Worm (Caenorhabditis elegans): Measurements from ENCODE around the gene ubc-23.

The ubc-23 gene

ce11 chrX:8819815-8820415 is 24.2 kb upstream of the ubc-23 start (continued):
- TF ChIP-seq xnd-1 (tag; optimal IDR thresholded peaks at IDR 0.05) (no peak), ztf-3 (GFP tag; optimal IDR thresholded peaks at IDR 0.05) (no peak), B0261.1 (tag; optimal IDR thresholded peaks at IDR 0.05) (peak; percentile 75), snpc-1.3 (tag; optimal IDR thresholded peaks at IDR 0.05; ENCODE audit: insufficient read depth) (no peak), ztf-22 (GFP tag; optimal IDR thresholded peaks at IDR 0.05) (no peak), nhr-120 (GFP tag; IDR thresholded peaks at IDR 0.05) (no peak), F22D6.2 (tag; optimal IDR thresholded peaks at IDR 0.05) (no peak), tbx-9 (tag; optimal IDR thresholded peaks at IDR 0.05; ENCODE audit: borderline replicate concordance) (no peak), K11D2.4 (GFP tag; IDR thresholded peaks at IDR 0.05) (no peak)

DNA sequence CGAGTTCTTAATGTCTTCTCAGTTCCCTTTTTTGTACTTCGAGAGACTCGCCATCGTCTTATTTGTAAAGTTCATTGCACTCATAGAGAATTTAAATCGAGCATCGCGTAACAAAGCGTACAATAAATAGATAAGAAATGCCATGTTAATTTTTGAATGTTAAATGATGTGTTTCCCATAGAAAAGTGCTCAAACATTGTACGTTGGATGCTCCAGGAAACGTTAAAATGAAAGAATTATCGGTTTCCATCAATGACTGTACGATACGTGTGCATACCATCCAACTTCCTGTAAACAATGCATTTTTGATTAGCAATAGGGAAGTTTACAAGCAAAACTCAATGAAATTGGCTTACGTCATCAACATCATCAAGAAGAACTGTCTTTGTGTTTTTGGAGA is 23.4 kb upstream of the ubc-23 start:
- TF ChIP-seq snpc-4 (GFP tag; optimal IDR thresholded peaks at IDR 0.05) = no peak
- no peak for TF ChIP-seq snpc-4 (tag; optimal IDR thresholded peaks at IDR 0.05)
- TF ChIP-seq K11D2.4 (GFP tag; IDR thresholded peaks at IDR 0.05) = no peak
- peak; percentile 35 for TF ChIP-seq nhr-80 (tag; optimal IDR thresholded peaks at IDR 0.05)

DNA sequence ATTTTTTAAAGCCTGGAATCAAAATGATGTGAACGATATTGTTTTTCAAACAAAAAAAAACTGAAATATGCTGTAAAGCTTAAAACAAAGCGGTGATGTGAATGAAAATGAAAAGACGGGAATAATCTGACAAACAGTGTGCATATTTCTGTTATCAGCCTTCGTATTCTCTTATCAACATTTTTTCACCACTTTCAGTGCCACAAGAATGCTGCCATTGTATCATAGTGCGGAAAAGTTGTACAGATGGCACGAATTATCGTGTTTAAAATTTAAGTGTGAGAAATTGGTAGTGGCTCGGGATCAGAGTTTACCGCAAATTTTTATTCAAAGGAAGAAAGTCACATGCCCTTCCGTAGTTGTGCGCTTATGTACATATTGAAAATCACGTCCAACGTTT is 19.7 kb upstream of the ubc-23 start, which contains the start of gene ifd-1:
ifd-1 (minus strand) TSS at position 12 of the 400 bp plus-strand sequence.
- TF ChIP-seq nhr-120 (GFP tag; IDR thresholded peaks at IDR 0.05) (no peak), nhr-80 (tag; optimal IDR thresholded peaks at IDR 0.05) (peak; percentile 79), ets-4 (GFP tag; optimal IDR thresholded peaks at IDR 0.05) (peak; percentile 55)

- TF ChIP-seq tbp1 (GFP tag; optimal IDR thresholded peaks at IDR 0.05) (peak; percentile 83), rpc-1 (optimal IDR thresholded peaks at IDR 0.05) (peak; percentile 38), rpc-1 (tag; optimal IDR thresholded peaks at IDR 0.05) (peak; percentile 69), B0261.1 (tag; optimal IDR thresholded peaks at IDR 0.05) (peak; percentile 55)
These were observed 18.1 kb upstream of the ubc-23 start for ce11 chrX:8826013-8826412.

- TF ChIP-seq nhr-80 (tag; optimal IDR thresholded peaks at IDR 0.05) (peak; percentile 0), B0261.1 (tag; optimal IDR thresholded peaks at IDR 0.05) (no peak)
These were observed 15.7 kb upstream of the ubc-23 start, which contains the start of gene rcs-1 for ce11 chrX:8828365-8828764. Gene rcs-1 (minus strand): TSS chrX:8828540.

ce11 chrX:8831162-8831561 is 12.9 kb upstream of the ubc-23 start, which contains the start of gene C28G1.6:
Gene C28G1.6 (minus strand): TSS chrX:8831262.
- TF ChIP-seq nhr-80 (tag; optimal IDR thresholded peaks at IDR 0.05) (peak; percentile 33), F22D6.2 (tag; optimal IDR thresholded peaks at IDR 0.05) (no peak), nfya-2 (GFP tag; IDR thresholded peaks at IDR 0.05) (no peak)

ce11 chrX:8835405-8835804 is 8.7 kb upstream of the ubc-23 start, which contains the start of gene sec-15:
Gene sec-15 (minus strand): TSS chrX:8835715.
- TF ChIP-seq K12H6.12 (tag; optimal IDR thresholded peaks at IDR 0.05) (no peak), snpc-1.1 (tag; optimal IDR thresholded peaks at IDR 0.05; ENCODE audit: insufficient read depth) (no peak), ccch-3 (GFP tag; optimal IDR thresholded peaks at IDR 0.05) (no peak), attf-3 (GFP tag; conservative IDR thresholded peaks at IDR 0.05) (no peak), T26A5.8 (tag; optimal IDR thresholded peaks at IDR 0.05) (no peak), B0336.3 (GFP tag; IDR thresholded peaks at IDR 0.05) (no peak), madf-8 (GFP tag; conservative IDR thresholded peaks at IDR 0.05) (no peak), F23B12.7 (tag; optimal IDR thresholded peaks at IDR 0.05; ENCODE audit: insufficient read depth) (no peak), xnd-1 (tag; optimal IDR thresholded peaks at IDR 0.05) (no peak), nhr-80 (tag; optimal IDR thresholded peaks at IDR 0.05) (no peak), F49E8.2 (tag; optimal IDR thresholded peaks at IDR 0.05; ENCODE audit: insufficient read depth) (no peak), ceh-40 (GFP tag; IDR thresholded peaks at IDR 0.05) (no peak), sptf-2 (GFP tag; optimal IDR thresholded peaks at IDR 0.05) (no peak), lir-1 (GFP tag; conservative IDR thresholded peaks at IDR 0.05) (no peak), sdz-38 (tag; optimal IDR thresholded peaks at IDR 0.05) (no peak), snpc-1.3 (tag; optimal IDR thresholded peaks at IDR 0.05; ENCODE audit: insufficient read depth) (no peak), lin-26 (GFP tag; IDR thresholded peaks at IDR 0.05) (no peak), atf-7 (tag; optimal IDR thresholded peaks at IDR 0.05) (no peak), rcor-1 (GFP tag; IDR thresholded peaks at IDR 0.05) (no peak), chd-7 (tag; optimal IDR thresholded peaks at IDR 0.05) (no peak)

All from whole organism, young adult.